Fruit fly (Drosophila melanogaster) whole organism, wandering third instar larva: ENCODE data around the gene MtnE.

Experiments
- Abd-B ChIP-seq: fragments of >200 bp; optimal IDR thresholded peaks from 2 replicates; lab custom pipeline; 2017; ENCODE audit warnings: missing biosample characterization, missing genetic modification characterization
- CG32264 ChIP-seq: fragments of 200-800 bp; sonication (Bioruptor generic); optimal IDR thresholded peaks from 2 replicates; lab custom pipeline; 2016; ENCODE audit warnings: missing biosample characterization, missing genetic modification characterization
- CG9705 ChIP-seq: fragments of 200-800 bp; sonication (Bioruptor generic); optimal IDR thresholded peaks from 2 replicates; lab custom pipeline; 2018; ENCODE audit warnings: missing biosample characterization, mild to moderate bottlenecking, missing genetic modification characterization
- CrebA ChIP-seq: fragments of 200-800 bp; sonication (Bioruptor generic); optimal IDR thresholded peaks from 2 replicates; lab custom pipeline; 2016; ENCODE audit warnings: missing biosample characterization, mild to moderate bottlenecking, missing genetic modification characterization, borderline replicate concordance
- Dfd ChIP-seq: fragments of >200 bp; optimal IDR thresholded peaks from 2 replicates; lab custom pipeline; 2017; ENCODE audit warnings: missing biosample characterization, missing genetic modification characterization
- Dif ChIP-seq: fragments of 200-275, 200-300 bp; sonication (Bioruptor generic); optimal IDR thresholded peaks from 2 replicates; lab custom pipeline; 2018; ENCODE audit warnings: missing biosample characterization, missing genetic modification characterization; ENCODE audit not compliant: partially characterized antibody
- GATAd ChIP-seq: sonication (Bioruptor generic); optimal IDR thresholded peaks from 2 replicates; lab custom pipeline; 2016; ENCODE audit warnings: missing biosample characterization, missing genetic modification characterization
- HLH106 ChIP-seq: fragments of 200-800 bp; optimal IDR thresholded peaks from 3 replicates; lab custom pipeline; 2019; ENCODE audit warnings: missing biosample characterization, mild to moderate bottlenecking, missing genetic modification characterization, moderate library complexity
- Hnf4 ChIP-seq: fragments of 200-800 bp; sonication (Bioruptor generic); optimal IDR thresholded peaks from 2 replicates; lab custom pipeline; 2016; ENCODE audit warnings: missing biosample characterization, mild to moderate bottlenecking, missing genetic modification characterization
- Hr78 ChIP-seq: fragments of >200 bp; optimal IDR thresholded peaks from 2 replicates; lab custom pipeline; 2017; ENCODE audit warnings: missing biosample characterization, missing genetic modification characterization
- Hr83 ChIP-seq: fragments of 200-300 bp; sonication (Bioruptor generic); optimal IDR thresholded peaks from 2 replicates; lab custom pipeline; 2016; ENCODE audit warnings: missing biosample characterization, mild to moderate bottlenecking, missing genetic modification characterization, moderate library complexity; ENCODE audit not compliant: poor library complexity, severe bottlenecking
- Jra ChIP-seq: sonication (Bioruptor generic); optimal IDR thresholded peaks from 2 replicates; lab custom pipeline; 2016; ENCODE audit warnings: missing biosample characterization, missing genetic modification characterization
- Mio ChIP-seq: sonication (Bioruptor generic); optimal IDR thresholded peaks from 2 replicates; lab custom pipeline; 2016; ENCODE audit warnings: missing biosample characterization, missing genetic modification characterization
- Myc ChIP-seq: fragments of >200 bp; optimal IDR thresholded peaks from 2 replicates; lab custom pipeline; 2017
- N ChIP-seq: fragments of >200 bp; optimal IDR thresholded peaks from 2 replicates; lab custom pipeline; 2018; ENCODE audit warnings: missing biosample characterization, missing external identifiers, missing genetic modification characterization
- OdsH ChIP-seq: fragments of 200-800 bp; sonication (Bioruptor generic); optimal IDR thresholded peaks from 2 replicates; lab custom pipeline; 2016; ENCODE audit warnings: missing biosample characterization, mild to moderate bottlenecking, missing genetic modification characterization
- Rel ChIP-seq, 2 experiments: fragments of 200-800 bp; sonication (Bioruptor generic) in 1 of 2; optimal IDR thresholded peaks; 2 replicates in 1 of 2; 3 replicates in 1 of 2; lab custom pipeline; 2016 to 2019; ENCODE audit warnings: mild to moderate bottlenecking in 2 of 2, missing biosample characterization in 2 of 2, missing genetic modification characterization in 2 of 2, moderate library complexity in 1 of 2
- Sp1 ChIP-seq: fragments of 200-800 bp; sonication (Bioruptor generic); optimal IDR thresholded peaks from 3 replicates; lab custom pipeline; 2019; ENCODE audit warnings: missing biosample characterization, mild to moderate bottlenecking, missing genetic modification characterization, moderate library complexity
- Vsx2 ChIP-seq: fragments of 200-300, 225-300 bp; sonication (Bioruptor generic); optimal IDR thresholded peaks from 2 replicates; lab custom pipeline; 2018; ENCODE audit warnings: missing biosample characterization, missing genetic modification characterization; ENCODE audit not compliant: partially characterized antibody
- br ChIP-seq: fragments of 200-800 bp; sonication (Bioruptor generic); optimal IDR thresholded peaks from 2 replicates; lab custom pipeline; 2016; ENCODE audit warnings: missing biosample characterization, missing genetic modification characterization
- brk ChIP-seq: fragments of 200-800 bp; sonication (Bioruptor generic); optimal IDR thresholded peaks from 2 replicates; lab custom pipeline; 2016; ENCODE audit warnings: missing biosample characterization, mild to moderate bottlenecking, missing genetic modification characterization
- dl ChIP-seq, 2 experiments: fragments of 175-275, 200-275 bp in 1 of 2; fragments of 200-275 bp in 1 of 2; sonication (Bioruptor generic); optimal IDR thresholded peaks; lab custom pipeline; 2018; ENCODE audit warnings: mild to moderate bottlenecking in 2 of 2, missing biosample characterization in 2 of 2, missing genetic modification characterization in 2 of 2, moderate library complexity in 2 of 2; ENCODE audit not compliant: partially characterized antibody in 2 of 2, insufficient read depth in 1 of 2
- dmrt93B ChIP-seq: fragments of 200-800 bp; sonication (Bioruptor generic); optimal IDR thresholded peaks from 2 replicates; lab custom pipeline; 2018; ENCODE audit warnings: missing biosample characterization, mild to moderate bottlenecking, missing genetic modification characterization
- dsf ChIP-seq: sonication (Bioruptor generic); optimal IDR thresholded peaks from 2 replicates; lab custom pipeline; 2016; ENCODE audit warnings: missing biosample characterization, missing genetic modification characterization, borderline replicate concordance
- ey ChIP-seq: fragments of 200-800 bp; sonication (Bioruptor generic); optimal IDR thresholded peaks from 2 replicates; lab custom pipeline; 2016; ENCODE audit warnings: missing biosample characterization, missing genetic modification characterization
- foxo ChIP-seq, 2 experiments: fragments of 200-800 bp; sonication (Bioruptor generic); optimal IDR thresholded peaks; 2 replicates in 1 of 2; 3 replicates in 1 of 2; lab custom pipeline; 2016 to 2017; ENCODE audit warnings: missing biosample characterization in 2 of 2, missing genetic modification characterization in 2 of 2
- fru ChIP-seq: fragments of 200-800 bp; sonication (Bioruptor generic); optimal IDR thresholded peaks from 3 replicates; lab custom pipeline; 2016; ENCODE audit warnings: missing biosample characterization, mild to moderate bottlenecking, missing genetic modification characterization
- h ChIP-seq: fragments of 200-800 bp; sonication (Bioruptor generic); optimal IDR thresholded peaks from 3 replicates; lab custom pipeline; 2016; ENCODE audit warnings: missing biosample characterization, mild to moderate bottlenecking, missing genetic modification characterization
- jim ChIP-seq: fragments of 175-275, 200-325 bp; sonication (Bioruptor generic); optimal IDR thresholded peaks from 2 replicates; lab custom pipeline; 2016; ENCODE audit warnings: missing biosample characterization, mild to moderate bottlenecking, missing genetic modification characterization
- lola ChIP-seq: fragments of >200 bp; optimal IDR thresholded peaks from 2 replicates; lab custom pipeline; 2017; ENCODE audit warnings: missing biosample characterization, missing genetic modification characterization
- pan ChIP-seq: fragments of >200 bp; optimal IDR thresholded peaks from 2 replicates; lab custom pipeline; 2017
- psq ChIP-seq: fragments of 200-800 bp; sonication (Bioruptor generic); optimal IDR thresholded peaks from 3 replicates; lab custom pipeline; 2017; ENCODE audit warnings: missing biosample characterization, mild to moderate bottlenecking, missing genetic modification characterization, moderate library complexity
- rgr ChIP-seq: fragments of 200-800 bp; sonication (Bioruptor generic); optimal IDR thresholded peaks from 3 replicates; lab custom pipeline; 2016; ENCODE audit warnings: missing biosample characterization, mild to moderate bottlenecking, missing genetic modification characterization
- sage ChIP-seq: fragments of 200-800 bp; sonication (Bioruptor generic); optimal IDR thresholded peaks from 2 replicates; lab custom pipeline; 2016; ENCODE audit warnings: missing biosample characterization, mild to moderate bottlenecking, missing genetic modification characterization
- sv ChIP-seq: fragments of 200-800 bp; sonication (Bioruptor generic); optimal IDR thresholded peaks from 3 replicates; lab custom pipeline; 2016; ENCODE audit warnings: missing biosample characterization, missing genetic modification characterization
- tai ChIP-seq: sonication (Bioruptor generic); optimal IDR thresholded peaks from 2 replicates; lab custom pipeline; 2016; ENCODE audit warnings: missing biosample characterization, missing genetic modification characterization
- usp ChIP-seq: fragments of >200 bp; optimal IDR thresholded peaks from 2 replicates; lab custom pipeline; 2017; ENCODE audit warnings: missing biosample characterization, missing genetic modification characterization
- woc ChIP-seq: sonication (Bioruptor generic); optimal IDR thresholded peaks from 2 replicates; lab custom pipeline; 2016; ENCODE audit warnings: missing biosample characterization, mild to moderate bottlenecking, missing genetic modification characterization

MtnE gene

DNA sequence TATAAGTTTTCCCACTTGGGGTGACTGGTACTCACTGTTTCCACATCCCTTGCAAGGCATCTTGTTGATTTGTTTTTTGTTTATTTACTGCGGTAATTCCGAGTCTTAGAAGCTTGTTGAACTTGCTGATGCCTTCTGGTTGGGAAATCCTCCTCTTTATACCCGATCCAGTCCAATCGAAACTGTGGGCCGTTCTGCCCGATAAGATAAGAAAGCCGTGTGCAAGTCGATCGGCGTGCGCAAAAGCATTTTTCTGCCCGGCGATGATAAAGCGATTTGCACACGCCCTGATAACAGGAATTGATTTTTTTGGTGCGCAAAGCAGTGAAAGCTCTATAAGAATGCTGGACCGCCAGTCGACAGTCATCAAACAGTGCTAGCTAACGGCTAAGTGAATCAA lies at the start of gene MtnE, which contains the start of gene MtnD:
Gene MtnE (minus strand): TSS at position 130 of the 400 bp plus-strand sequence.
Gene MtnD (plus strand): TSS at position 388 of the 400 bp plus-strand sequence.
- no peak for TF ChIP-seq HLH106 (tag; lab: Kevin White, UChicago)
- peak; percentile 41 for TF ChIP-seq fru (GFP tag; lab: Kevin White, UChicago)
- no peak for TF ChIP-seq Rel (GFP tag; optimal IDR thresholded peaks at IDR 0.05; lab: Kevin White, UChicago)
- TF ChIP-seq Rel (tag; optimal IDR thresholded peaks at IDR 0.05; lab: Kevin White, UChicago), result peak; percentile 74
- no peak for TF ChIP-seq Hr78
- no peak for TF ChIP-seq lola (GFP tag; lab: Kevin White, UChicago)
- no peak for TF ChIP-seq Mio
- no peak for TF ChIP-seq OdsH (GFP tag; lab: Kevin White, UChicago)
- TF ChIP-seq Dif, result peak; percentile 6
- no peak for TF ChIP-seq usp
- no peak for TF ChIP-seq Abd-B
- no peak for TF ChIP-seq dsf (GFP tag; lab: Kevin White, UChicago)
- no peak for TF ChIP-seq N
- peak; percentile 78 for TF ChIP-seq h (GFP tag; lab: Kevin White, UChicago)
- peak; percentile 45 for TF ChIP-seq sage (GFP tag; lab: Kevin White, UChicago)
- peak in 1 of 2 experiments; percentile 38 for TF ChIP-seq dl (GFP tag; optimal IDR thresholded peaks at IDR 0.05; lab: Kevin White, UChicago; ENCODE audit: insufficient read depth in 1 of 2, partially characterized antibody in 2 of 2)
- TF ChIP-seq Vsx2 (GFP tag; lab: Kevin White, UChicago), result peak; percentile 83
- no peak for TF ChIP-seq rgr (GFP tag; lab: Kevin White, UChicago)

DNA sequence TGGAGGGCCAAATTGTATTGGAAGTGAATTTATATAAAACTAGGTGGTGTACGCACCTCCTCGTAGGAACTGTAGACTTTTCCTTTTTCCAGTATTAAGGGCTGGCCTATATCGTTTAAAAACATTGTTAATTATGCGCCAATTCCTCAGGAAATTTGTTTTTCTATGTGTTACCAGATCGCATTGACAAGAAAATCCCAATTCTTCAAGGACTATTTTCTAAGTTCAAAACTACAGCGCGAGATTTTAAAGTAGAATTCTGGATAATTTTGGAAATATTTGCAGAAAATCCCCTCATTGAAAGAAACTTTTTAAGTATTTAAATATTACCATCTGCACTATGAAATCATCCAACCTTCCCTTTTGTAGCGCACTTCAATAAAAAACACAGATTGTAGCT lies 46.9 kb upstream of the MtnE start, which contains the start of gene CG34008:
Gene CG34008 (minus strand): TSS at position 147 of the 400 bp plus-strand sequence.
- TF ChIP-seq GATAd (GFP tag; lab: Kevin White, UChicago) (no peak), Hr78 (no peak), ey (GFP tag; lab: Kevin White, UChicago) (no peak), pan (lab: Kevin White, UChicago) (no peak), usp (no peak), Vsx2 (GFP tag; lab: Kevin White, UChicago) (no peak), jim (GFP tag; lab: Kevin White, UChicago) (no peak), CG9705 (GFP tag; lab: Kevin White, UChicago) (no peak), dsf (GFP tag; lab: Kevin White, UChicago) (no peak), HLH106 (tag; lab: Kevin White, UChicago) (no peak), woc (GFP tag; lab: Kevin White, UChicago) (no peak), CG32264 (GFP tag; lab: Kevin White, UChicago) (no peak), N (no peak), lola (GFP tag; lab: Kevin White, UChicago) (no peak), foxo (GFP tag; optimal IDR thresholded peaks at IDR 0.05; lab: Kevin White, UChicago) (no peak), Myc (no peak), psq (GFP tag; lab: Kevin White, UChicago) (no peak)

DNA sequence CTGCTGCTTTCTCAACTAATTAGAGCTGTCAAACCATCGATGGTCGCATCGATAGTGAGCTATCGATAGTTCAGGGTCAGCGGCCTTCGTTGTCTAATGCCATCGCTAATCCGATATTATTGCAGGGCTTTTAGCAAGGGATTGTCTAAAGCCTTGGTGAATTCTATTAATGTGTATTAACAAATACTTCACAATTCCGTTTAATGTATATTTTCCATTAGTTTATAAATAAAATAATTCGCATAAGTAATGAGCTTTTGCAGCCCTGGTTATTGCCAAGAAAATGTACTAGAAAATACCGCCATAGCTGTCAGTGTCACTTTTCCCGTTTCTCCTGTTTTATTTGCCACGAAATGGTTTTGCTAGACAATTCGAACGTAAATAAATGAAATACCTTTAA lies 45.3 kb upstream of the MtnE start, which contains the start of the genes EloB and Srp14:
Gene EloB (minus strand): TSS at position 35 of the 400 bp plus-strand sequence.
Gene Srp14 (plus strand): TSS at position 300 of the 400 bp plus-strand sequence.
- peak; percentile 81 for TF ChIP-seq Hr83 (GFP tag; lab: Kevin White, UChicago)
- TF ChIP-seq h (GFP tag; lab: Kevin White, UChicago), result peak; percentile 86
- no peak for TF ChIP-seq woc (GFP tag; lab: Kevin White, UChicago)
- no peak for TF ChIP-seq Vsx2 (GFP tag; lab: Kevin White, UChicago)
- TF ChIP-seq pan (lab: Kevin White, UChicago), result no peak
- no peak for TF ChIP-seq lola (GFP tag; lab: Kevin White, UChicago)
- TF ChIP-seq sage (GFP tag; lab: Kevin White, UChicago), result no peak
- TF ChIP-seq CG32264 (GFP tag; lab: Kevin White, UChicago), result peak; percentile 49
- no peak for TF ChIP-seq CrebA (GFP tag; lab: Kevin White, UChicago)
- no peak for TF ChIP-seq Abd-B
- TF ChIP-seq jim (GFP tag; lab: Kevin White, UChicago), result no peak
- no peak for TF ChIP-seq Dif
- peak; percentile 57 to 88 for TF ChIP-seq foxo (GFP tag; optimal IDR thresholded peaks at IDR 0.05; lab: Kevin White, UChicago)
- peak; percentile 87 for TF ChIP-seq HLH106 (tag; lab: Kevin White, UChicago)
- TF ChIP-seq OdsH (GFP tag; lab: Kevin White, UChicago), result peak; percentile 80
- peak; percentile 71 for TF ChIP-seq CG9705 (GFP tag; lab: Kevin White, UChicago)
- TF ChIP-seq Hr78, result no peak
- TF ChIP-seq dl (GFP tag; optimal IDR thresholded peaks at IDR 0.05; lab: Kevin White, UChicago; ENCODE audit: insufficient read depth in 1 of 2, partially characterized antibody in 2 of 2), result no peak
- no peak for TF ChIP-seq brk (GFP tag; lab: Kevin White, UChicago)
- peak; percentile 86 for TF ChIP-seq br (GFP tag; lab: Kevin White, UChicago)
- no peak for TF ChIP-seq Mio
- no peak for TF ChIP-seq tai
- TF ChIP-seq ey (GFP tag; lab: Kevin White, UChicago), result peak; percentile 86
- no peak for TF ChIP-seq N
- no peak for TF ChIP-seq usp
- TF ChIP-seq Hnf4 (GFP tag; lab: Kevin White, UChicago), result peak; percentile 92
- peak; percentile 88 for TF ChIP-seq rgr (GFP tag; lab: Kevin White, UChicago)
- peak; percentile 83 for TF ChIP-seq fru (GFP tag; lab: Kevin White, UChicago)
- TF ChIP-seq dmrt93B (GFP tag; lab: Kevin White, UChicago), result no peak
- TF ChIP-seq Jra, result peak; percentile 92
- no peak for TF ChIP-seq Rel (GFP tag; optimal IDR thresholded peaks at IDR 0.05; lab: Kevin White, UChicago)
- TF ChIP-seq Rel (tag; optimal IDR thresholded peaks at IDR 0.05; lab: Kevin White, UChicago), result peak; percentile 68
- no peak for TF ChIP-seq dsf (GFP tag; lab: Kevin White, UChicago)
- TF ChIP-seq GATAd (GFP tag; lab: Kevin White, UChicago), result no peak
- peak; percentile 83 for TF ChIP-seq Sp1 (GFP tag; lab: Kevin White, UChicago)
- no peak for TF ChIP-seq Myc
- peak; percentile 77 for TF ChIP-seq sv (GFP tag; lab: Kevin White, UChicago)
- TF ChIP-seq psq (GFP tag; lab: Kevin White, UChicago), result peak; percentile 74
- TF ChIP-seq Dfd, result no peak
